Fruit fly (Drosophila melanogaster) whole organism, adult: ENCODE results near the gene DhpD.
"Not testable (repeated sequence)": the region's sequence is repeated elsewhere in the genome, so short reads cannot be mapped to it uniquely, and the experiment has no call there.

Source experiments
- CG11617 ChIP-seq: fragments of 200-800 bp; sonication (Bioruptor generic); optimal IDR thresholded peaks from 2 replicates; lab custom pipeline; 2017; ENCODE audit warnings: mild to moderate bottlenecking, missing biosample characterization, missing genetic modification reagents, missing genetic modification characterization
- CG12768 ChIP-seq: fragments of 200-800 bp; sonication (Bioruptor generic); optimal IDR thresholded peaks from 2 replicates; lab custom pipeline; 2017; ENCODE audit warnings: missing biosample characterization, missing genetic modification characterization, mild to moderate bottlenecking, moderate library complexity, missing genetic modification reagents
- CG14711 ChIP-seq: fragments of 200-800 bp; sonication (Bioruptor generic); optimal IDR thresholded peaks from 2 replicates; lab custom pipeline; 2018; ENCODE audit warnings: missing biosample characterization, mild to moderate bottlenecking, missing genetic modification characterization, moderate library complexity
- CG1620 ChIP-seq: fragments of 200-800 bp; sonication (Bioruptor generic); optimal IDR thresholded peaks from 2 replicates; lab custom pipeline; 2016; ENCODE audit warnings: missing biosample characterization, missing genetic modification characterization
- CG33017 ChIP-seq: fragments of 200-800 bp; sonication (Bioruptor generic); optimal IDR thresholded peaks from 2 replicates; lab custom pipeline; 2018; ENCODE audit warnings: missing biosample characterization, mild to moderate bottlenecking, missing genetic modification characterization, moderate library complexity
- CG5204 ChIP-seq: fragments of 200-800 bp; sonication (Bioruptor generic); optimal IDR thresholded peaks from 2 replicates; lab custom pipeline; 2016; ENCODE audit warnings: missing biosample characterization, missing genetic modification characterization
- CG7045 ChIP-seq: fragments of 200-800 bp; sonication (Bioruptor generic); optimal IDR thresholded peaks from 2 replicates; lab custom pipeline; 2017; ENCODE audit warnings: missing biosample characterization, mild to moderate bottlenecking, missing genetic modification characterization
- CG7101 ChIP-seq: fragments of 200-800 bp; sonication (Bioruptor generic); optimal IDR thresholded peaks from 2 replicates; lab custom pipeline; 2018; ENCODE audit warnings: missing biosample characterization, mild to moderate bottlenecking, missing genetic modification characterization, moderate library complexity
- Clk ChIP-seq: fragments of 200-800 bp; sonication (Bioruptor generic); optimal IDR thresholded peaks from 2 replicates; lab custom pipeline; 2017; ENCODE audit warnings: missing biosample characterization, missing genetic modification characterization
- Crg-1 ChIP-seq: fragments of 200-800 bp; sonication (Bioruptor generic); optimal IDR thresholded peaks from 2 replicates; lab custom pipeline; 2016; ENCODE audit warnings: missing biosample characterization, missing genetic modification characterization
- Hr96 ChIP-seq: fragments of 200-800 bp; sonication (Bioruptor generic); optimal IDR thresholded peaks from 2 replicates; lab custom pipeline; 2016; ENCODE audit warnings: missing biosample characterization, missing genetic modification characterization
- Mnt ChIP-seq: fragments of 200-800 bp; sonication (Bioruptor generic); optimal IDR thresholded peaks from 2 replicates; lab custom pipeline; 2016; ENCODE audit warnings: missing biosample characterization, mild to moderate bottlenecking, missing genetic modification characterization
- bab1 ChIP-seq: fragments of 200-800 bp; sonication (Bioruptor generic); optimal IDR thresholded peaks from 3 replicates; lab custom pipeline; 2019; ENCODE audit warnings: missing biosample characterization, mild to moderate bottlenecking, missing genetic modification characterization, moderate library complexity
- cic ChIP-seq: fragments of 200-800 bp; sonication (Bioruptor generic); optimal IDR thresholded peaks from 2 replicates; lab custom pipeline; 2017; ENCODE audit warnings: missing biosample characterization, mild to moderate bottlenecking, missing genetic modification characterization, moderate library complexity
- cnc ChIP-seq, 2 experiments: fragments of >200 bp; optimal IDR thresholded peaks; 2 replicates each; lab custom pipeline; 2017
- kay ChIP-seq: fragments of 200-800 bp; sonication (Bioruptor generic); peaks from one replicate; lab custom pipeline; 2016; ENCODE audit warnings: missing biosample characterization, missing genetic modification characterization, borderline replicate concordance
- ovo ChIP-seq: fragments of 200-800 bp; sonication (Bioruptor generic); optimal IDR thresholded peaks from 2 replicates; lab custom pipeline; 2016; ENCODE audit warnings: missing biosample characterization, missing genetic modification characterization
- pad ChIP-seq: fragments of 200-800 bp; sonication (Bioruptor generic); optimal IDR thresholded peaks from 3 replicates; lab custom pipeline; 2017; ENCODE audit warnings: missing biosample characterization, missing genetic modification characterization, mild to moderate bottlenecking, moderate library complexity, missing genetic modification reagents
- tj ChIP-seq: fragments of 200-800 bp; sonication (Bioruptor generic); optimal IDR thresholded peaks from 3 replicates; lab custom pipeline; 2017; ENCODE audit warnings: missing biosample characterization, mild to moderate bottlenecking, missing genetic modification characterization, moderate library complexity
- toe ChIP-seq: fragments of 200-800 bp; sonication (Bioruptor generic); optimal IDR thresholded peaks from 2 replicates; lab custom pipeline; 2016; ENCODE audit warnings: missing biosample characterization, missing genetic modification characterization

The DhpD gene

DNA sequence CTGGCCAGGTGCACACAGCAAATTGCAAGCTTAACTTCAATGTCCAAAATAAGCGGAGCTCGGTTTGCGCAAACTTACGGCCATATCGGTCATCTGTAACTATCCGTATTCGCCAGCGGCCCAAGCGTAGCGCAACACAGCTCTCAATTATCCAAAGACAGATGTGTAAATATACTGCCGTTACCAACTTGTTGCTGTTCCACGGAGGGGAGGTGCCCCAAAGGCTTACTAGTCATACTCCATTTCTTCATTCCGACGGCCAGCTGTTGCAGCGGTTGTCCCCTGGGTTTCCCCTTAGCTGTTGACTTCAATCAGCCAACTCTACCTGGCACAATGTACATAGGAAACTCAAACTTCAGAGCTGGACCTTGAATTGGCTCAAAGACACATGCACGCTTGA lies 9.0 kb downstream of the DhpD start, which contains the start of gene CG31516:
TSS of gene CG31516 (minus strand) at position 101 of the 400 bp plus-strand sequence.
- TF ChIP-seq CG7101 (tag; lab: Kevin White, UChicago): no peak
- no peak for TF ChIP-seq Clk (GFP tag; lab: Kevin White, UChicago)
- TF ChIP-seq toe (GFP tag; lab: Kevin White, UChicago): no peak
- no peak for TF ChIP-seq CG1620 (GFP tag; lab: Kevin White, UChicago)
- no peak for TF ChIP-seq pad (GFP tag; lab: Kevin White, UChicago)
- TF ChIP-seq Crg-1 (GFP tag; lab: Kevin White, UChicago): no peak
- no peak for TF ChIP-seq tj (GFP tag; lab: Kevin White, UChicago)
- TF ChIP-seq CG7045 (GFP tag; lab: Kevin White, UChicago): no peak

DNA sequence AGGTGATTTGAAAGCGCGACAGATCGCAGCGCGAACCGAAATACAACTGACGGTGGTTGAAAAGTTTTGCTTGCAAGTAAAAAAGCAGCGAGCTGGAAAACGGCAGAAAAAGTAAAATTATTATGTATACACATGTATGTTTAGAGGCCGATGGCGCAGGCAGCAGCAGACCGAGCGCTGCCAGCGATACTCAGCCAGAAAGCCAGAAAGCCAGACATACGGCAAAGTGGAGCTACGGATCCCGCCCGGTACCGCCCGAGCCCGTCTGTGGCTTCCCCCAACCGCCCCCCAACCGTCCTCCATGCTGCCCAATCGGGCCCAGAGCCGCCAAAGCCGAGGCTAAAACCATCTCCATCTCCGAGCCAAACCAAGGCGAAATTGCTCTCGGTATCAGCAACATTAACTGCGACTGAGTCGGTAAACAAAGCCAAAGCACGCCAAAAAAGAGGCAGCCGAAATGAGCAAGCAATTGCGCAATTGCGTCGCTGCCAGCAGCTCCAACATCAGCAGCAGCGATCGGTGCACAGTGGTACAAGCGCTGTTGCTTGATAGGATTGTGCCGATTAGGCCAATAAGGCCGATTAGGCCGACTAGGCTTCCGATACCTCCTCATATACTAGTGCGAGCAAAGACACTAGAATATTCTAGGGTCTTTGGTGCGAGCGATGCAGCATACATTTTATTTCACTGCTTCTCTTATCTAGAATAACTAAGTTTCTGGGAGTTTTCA lies 13.6 kb downstream of the DhpD start, which contains the start of gene CG14636:
TSS of gene CG14636 (minus strand) at position 51 of the 730 bp plus-strand sequence.
- TF ChIP-seq cic (GFP tag; lab: Kevin White, UChicago) (no peak), Clk (GFP tag; lab: Kevin White, UChicago) (no peak), toe (GFP tag; lab: Kevin White, UChicago) (no peak), CG33017 (no peak), cnc (optimal IDR thresholded peaks at IDR 0.05; lab: Kevin White, UChicago) (no peak), CG7101 (tag; lab: Kevin White, UChicago) (no peak), Hr96 (GFP tag; lab: Kevin White, UChicago) (no peak), bab1 (GFP tag; lab: Kevin White, UChicago) (no peak), CG5204 (GFP tag; lab: Kevin White, UChicago) (no peak), Crg-1 (GFP tag; lab: Kevin White, UChicago) (no peak), pad (GFP tag; lab: Kevin White, UChicago) (no peak), CG14711 (no peak), tj (GFP tag; lab: Kevin White, UChicago) (no peak), kay (GFP tag; lab: Kevin White, UChicago) (no peak), ovo (GFP tag; lab: Kevin White, UChicago) (no peak), CG11617 (GFP tag; lab: Kevin White, UChicago) (no peak), CG1620 (GFP tag; lab: Kevin White, UChicago) (no peak), Mnt (GFP tag; lab: Kevin White, UChicago) (no peak), CG12768 (GFP tag; lab: Kevin White, UChicago) (no peak), CG7045 (GFP tag; lab: Kevin White, UChicago) (no peak)

DNA sequence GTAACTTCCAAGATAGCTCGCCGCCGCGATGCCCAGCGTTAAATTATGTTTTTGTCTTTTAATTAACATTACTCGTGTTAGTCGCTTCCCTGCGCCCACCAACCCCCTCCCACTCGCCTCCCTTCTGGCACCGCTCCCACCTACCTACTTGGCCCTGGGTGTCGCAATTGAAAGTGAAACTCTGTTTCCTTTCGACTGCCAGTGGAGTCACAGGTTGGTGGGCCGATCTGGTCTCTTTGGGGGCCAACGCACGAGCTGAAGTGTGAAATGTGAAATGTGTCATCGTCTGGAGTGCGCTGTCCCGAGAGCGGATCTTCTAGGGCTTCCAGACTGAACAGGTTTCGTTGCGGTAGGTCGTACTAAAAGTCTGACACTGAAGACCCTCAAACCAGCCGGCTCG lies 14.4 kb downstream of the DhpD start:
- TF ChIP-seq CG7101 (tag; lab: Kevin White, UChicago) (no peak), ovo (GFP tag; lab: Kevin White, UChicago) (no peak), CG14711 (no peak), CG11617 (GFP tag; lab: Kevin White, UChicago) (no peak), Hr96 (GFP tag; lab: Kevin White, UChicago) (no peak), tj (GFP tag; lab: Kevin White, UChicago) (no peak), kay (GFP tag; lab: Kevin White, UChicago) (no peak)

DNA sequence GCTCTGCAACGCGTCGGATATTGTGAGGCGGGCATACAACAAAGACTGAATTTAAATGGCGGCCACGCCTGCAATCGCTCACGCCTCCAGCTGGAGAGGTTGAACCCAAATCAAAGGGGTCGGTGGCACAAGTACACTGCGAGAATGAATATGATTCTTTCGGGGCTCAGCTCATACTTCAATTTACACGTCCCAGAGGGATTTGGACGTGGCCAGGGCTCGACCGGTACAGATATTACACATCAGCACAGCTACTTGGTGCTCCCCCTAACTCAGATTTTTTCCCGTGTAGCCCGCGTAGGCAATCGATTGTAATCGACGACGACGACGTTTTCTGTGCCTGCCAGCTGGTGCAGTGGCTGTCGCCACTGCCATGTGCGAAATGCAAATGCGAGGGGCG lies 15.0 kb downstream of the DhpD start:
- TF ChIP-seq pad (GFP tag; lab: Kevin White, UChicago) (no peak), tj (GFP tag; lab: Kevin White, UChicago) (peak; percentile 3), CG7045 (GFP tag; lab: Kevin White, UChicago) (peak; percentile 39), cnc (optimal IDR thresholded peaks at IDR 0.05; lab: Kevin White, UChicago) (no peak), CG7101 (tag; lab: Kevin White, UChicago) (peak; percentile 17), CG14711 (no peak), CG12768 (GFP tag; lab: Kevin White, UChicago) (peak; percentile 53), cic (GFP tag; lab: Kevin White, UChicago) (no peak), Hr96 (GFP tag; lab: Kevin White, UChicago) (peak; percentile 25), Mnt (GFP tag; lab: Kevin White, UChicago) (no peak), kay (GFP tag; lab: Kevin White, UChicago) (no peak), ovo (GFP tag; lab: Kevin White, UChicago) (no peak), CG11617 (GFP tag; lab: Kevin White, UChicago) (no peak), toe (GFP tag; lab: Kevin White, UChicago) (peak; percentile 23), CG5204 (GFP tag; lab: Kevin White, UChicago) (peak; percentile 61), CG33017 (peak; percentile 12)

DNA sequence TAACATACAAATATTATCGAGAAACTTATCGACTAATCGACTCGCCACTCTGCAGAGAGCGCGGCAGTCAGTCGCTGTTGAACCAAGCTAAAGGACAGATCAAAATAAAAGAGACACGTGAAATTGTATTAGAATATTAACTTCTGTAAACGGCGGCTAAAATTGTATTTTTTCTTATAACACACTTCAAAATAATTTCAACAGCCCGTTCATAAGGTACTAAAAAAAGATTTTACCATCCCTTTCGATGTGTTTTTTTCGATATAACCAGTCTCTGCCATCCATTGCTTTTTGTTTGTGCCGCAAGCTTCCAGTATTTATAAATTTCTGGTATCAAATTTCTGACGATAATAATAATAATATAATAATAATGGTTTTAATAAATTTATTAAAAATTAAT lies 17.6 kb downstream of the DhpD start, which contains the start of gene aux:
TSS of gene aux (plus strand) at position 301 of the 400 bp plus-strand sequence.
- not testable (repeated sequence) for TF ChIP-seq cnc (optimal IDR thresholded peaks at IDR 0.05; lab: Kevin White, UChicago); CG1620 (GFP tag; lab: Kevin White, UChicago); ovo (GFP tag; lab: Kevin White, UChicago)

DNA sequence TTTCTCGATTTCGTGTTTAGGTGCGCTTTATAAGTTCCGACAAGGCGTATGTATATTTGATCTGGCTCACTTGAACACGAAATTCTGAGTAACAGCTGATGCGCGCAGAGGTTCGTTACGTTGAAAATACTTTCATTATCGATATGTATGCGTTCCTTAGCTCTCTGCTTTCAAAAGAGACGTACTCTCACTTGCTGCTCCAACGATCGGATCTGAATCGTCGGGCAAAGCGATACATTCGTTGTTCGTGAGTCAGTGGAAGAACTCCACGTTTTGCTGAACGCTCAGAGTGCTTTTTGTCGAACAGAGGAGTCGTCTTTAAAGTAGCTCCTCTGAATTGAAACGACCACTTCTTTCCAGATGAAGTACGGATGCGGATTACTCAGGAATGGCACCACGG lies 32.0 kb downstream of the DhpD start, which contains the start of gene beta-Man:
TSS of gene beta-Man (plus strand) at position 152 of the 400 bp plus-strand sequence.
- TF ChIP-seq pad (GFP tag; lab: Kevin White, UChicago) (no peak), cnc (optimal IDR thresholded peaks at IDR 0.05; lab: Kevin White, UChicago) (no peak), tj (GFP tag; lab: Kevin White, UChicago) (peak; percentile 20), toe (GFP tag; lab: Kevin White, UChicago) (no peak), cic (GFP tag; lab: Kevin White, UChicago) (peak; percentile 2), CG12768 (GFP tag; lab: Kevin White, UChicago) (peak; percentile 8), CG7101 (tag; lab: Kevin White, UChicago) (peak; percentile 21), bab1 (GFP tag; lab: Kevin White, UChicago) (peak; percentile 66), Mnt (GFP tag; lab: Kevin White, UChicago) (peak; percentile 46)
